Worm (Caenorhabditis elegans): ENCODE measurements around the gene fbxc-43.

The fbxc-43 gene

DNA sequence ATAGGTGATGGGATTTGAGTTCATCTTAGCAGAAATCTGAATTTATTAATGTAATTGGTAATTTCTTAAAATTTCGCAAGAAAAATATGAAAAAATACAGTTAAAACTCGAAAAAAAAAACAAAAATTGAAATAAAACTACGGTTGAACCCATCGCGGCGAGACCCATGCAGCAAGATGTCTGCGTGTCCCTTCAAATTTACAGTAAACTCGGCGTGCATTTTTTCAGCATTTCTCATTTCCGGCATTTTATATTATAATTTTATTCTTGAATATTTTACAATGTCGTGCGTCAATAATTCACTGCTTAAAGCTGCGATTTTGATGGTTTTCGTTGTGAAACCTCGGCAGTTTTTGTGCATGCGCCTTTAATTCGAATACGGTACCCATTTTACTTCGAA lies at the start of gene fbxc-43:
fbxc-43 (minus strand) TSS at position 38 of the 400 bp plus-strand sequence.
- TF ChIP-seq pha-4 (tag; optimal IDR thresholded peaks at IDR 0.05): no peak
- no peak for TF ChIP-seq egl-5 (tag; optimal IDR thresholded peaks at IDR 0.05)
- TF ChIP-seq nfya-1 (tag; optimal IDR thresholded peaks at IDR 0.05; ENCODE audit: insufficient read depth): no peak

DNA sequence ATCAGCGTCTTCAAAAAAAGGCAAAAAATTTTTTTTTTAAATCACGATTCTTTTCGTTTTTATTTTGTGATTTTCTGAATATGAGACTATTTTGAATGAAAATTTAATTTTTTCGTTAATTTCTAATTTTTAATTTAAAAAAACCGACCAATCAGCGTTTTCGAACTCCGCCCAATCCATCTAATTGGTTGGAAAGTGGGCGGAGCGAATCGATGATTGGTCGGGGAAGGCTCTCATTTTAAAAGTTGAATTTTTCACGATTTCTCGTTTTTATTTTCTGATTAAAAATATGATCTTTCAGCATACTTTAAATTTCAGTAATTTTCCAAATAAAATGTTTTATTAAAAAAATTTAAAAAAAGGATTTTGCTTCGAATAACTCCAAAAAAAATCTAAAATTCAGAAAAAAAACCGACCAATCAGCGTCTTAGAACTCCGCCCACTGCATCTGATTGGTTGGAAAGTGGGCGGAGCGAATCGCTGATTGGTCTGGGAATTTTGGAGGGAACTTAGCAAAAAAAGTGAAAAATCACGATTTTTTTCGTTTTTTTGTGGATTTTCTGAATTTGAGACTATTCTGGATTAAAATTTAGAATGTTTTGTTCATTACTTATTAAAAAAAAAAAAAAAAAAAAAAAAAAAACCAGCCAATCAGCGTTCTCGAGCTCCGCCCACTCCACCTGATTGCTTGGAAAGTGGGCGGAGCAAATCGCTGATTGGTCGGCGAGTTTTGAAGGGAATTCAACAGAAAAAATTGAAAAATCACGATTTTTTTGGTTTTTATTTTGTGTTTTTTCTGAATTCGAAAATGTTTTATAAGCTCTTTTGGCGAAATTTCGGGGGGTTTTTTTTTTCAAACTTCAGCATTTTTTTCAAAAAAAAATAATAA lies 48.8 kb upstream of the fbxc-43 start:
- no peak for TF ChIP-seq nhr-43 (tag; optimal IDR thresholded peaks at IDR 0.05; ENCODE audit: poor library complexity, severe bottlenecking)
- TF ChIP-seq nfya-1 (tag; optimal IDR thresholded peaks at IDR 0.05; ENCODE audit: insufficient read depth): peak; percentile 88

DNA sequence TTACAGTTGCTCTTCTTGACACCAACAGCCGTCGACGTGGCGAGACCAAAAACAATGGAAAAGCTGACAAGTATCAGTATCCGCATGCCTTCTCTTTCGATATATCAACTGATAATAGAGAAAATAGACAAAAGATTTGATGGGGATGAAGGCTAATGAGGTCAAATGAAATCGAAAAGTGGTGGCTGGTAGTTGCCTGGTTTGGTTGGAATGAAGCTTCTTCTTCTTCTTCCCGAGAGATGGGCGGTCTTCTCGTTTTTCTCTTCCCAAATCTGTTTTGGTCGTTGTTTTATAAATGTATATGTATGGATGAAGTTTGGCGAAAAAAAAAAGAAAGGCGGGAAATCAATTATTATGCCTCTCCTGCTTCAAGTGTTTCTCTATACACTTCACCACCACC lies 45.9 kb upstream of the fbxc-43 start, which contains the start of gene C01F1.5:
C01F1.5 (minus strand) TSS at position 103 of the 400 bp plus-strand sequence.
- TF ChIP-seq ama-1 (optimal IDR thresholded peaks at IDR 0.05) (no peak), nhr-25 (tag; optimal IDR thresholded peaks at IDR 0.05) (no peak), R02D3.7 (tag; optimal IDR thresholded peaks at IDR 0.05) (no peak), nhr-23 (tag; optimal IDR thresholded peaks at IDR 0.05) (no peak), fkh-2 (tag; optimal IDR thresholded peaks at IDR 0.05) (no peak), aly-2 (tag; optimal IDR thresholded peaks at IDR 0.05) (no peak), nhr-77 (tag; optimal IDR thresholded peaks at IDR 0.05) (no peak), nhr-237 (tag; optimal IDR thresholded peaks at IDR 0.05) (no peak), unc-62 (GFP tag; optimal IDR thresholded peaks at IDR 0.05) (no peak), pha-4 (tag; optimal IDR thresholded peaks at IDR 0.05) (no peak), mml-1 (tag; optimal IDR thresholded peaks at IDR 0.05) (no peak), fos-1 (tag; optimal IDR thresholded peaks at IDR 0.05) (no peak), ztf-4 (tag; optimal IDR thresholded peaks at IDR 0.05) (no peak), nhr-76 (tag; optimal IDR thresholded peaks at IDR 0.05) (no peak), ceh-28 (tag; optimal IDR thresholded peaks at IDR 0.05) (no peak)

DNA sequence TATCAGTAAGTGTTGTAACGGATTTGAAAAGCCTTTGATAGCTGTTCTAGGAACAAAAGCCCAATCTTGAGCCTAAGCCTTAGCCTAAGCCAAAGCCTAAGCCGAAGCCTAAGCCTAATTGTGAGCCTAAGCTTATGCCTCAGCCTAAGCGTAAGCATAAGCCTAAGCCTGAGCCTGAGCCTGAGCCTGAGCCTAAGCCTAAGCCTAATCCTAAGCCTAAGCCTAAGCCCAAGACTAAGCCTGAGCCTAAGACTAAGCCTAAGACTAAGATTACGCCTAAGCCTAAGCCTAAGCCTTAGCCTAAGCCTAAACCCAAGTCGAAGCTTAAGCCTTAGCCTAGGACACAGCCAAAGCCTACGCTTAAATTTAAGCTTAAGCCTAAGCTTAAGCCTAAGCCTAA lies 41.8 kb upstream of the fbxc-43 start:
- TF ChIP-seq pqm-1 (tag; optimal IDR thresholded peaks at IDR 0.05) (no peak), hmg-11 (tag; optimal IDR thresholded peaks at IDR 0.05) (no peak), tbx-2 (tag; optimal IDR thresholded peaks at IDR 0.05) (no peak), ceh-28 (tag; optimal IDR thresholded peaks at IDR 0.05) (no peak), ceh-82 (tag; optimal IDR thresholded peaks at IDR 0.05) (no peak), zag-1 (tag; optimal IDR thresholded peaks at IDR 0.05) (no peak), nhr-43 (tag; optimal IDR thresholded peaks at IDR 0.05; ENCODE audit: poor library complexity, severe bottlenecking) (no peak), unc-62 (GFP tag; optimal IDR thresholded peaks at IDR 0.05) (no peak), nhr-25 (tag; optimal IDR thresholded peaks at IDR 0.05) (no peak), aly-2 (tag; optimal IDR thresholded peaks at IDR 0.05) (no peak), nhr-76 (tag; optimal IDR thresholded peaks at IDR 0.05) (no peak), nhr-28 (tag; optimal IDR thresholded peaks at IDR 0.05) (no peak), mml-1 (tag; optimal IDR thresholded peaks at IDR 0.05) (no peak), unc-39 (tag; optimal IDR thresholded peaks at IDR 0.05) (no peak), nhr-11 (tag; optimal IDR thresholded peaks at IDR 0.05) (no peak), fos-1 (tag; optimal IDR thresholded peaks at IDR 0.05) (no peak), fkh-10 (GFP tag; optimal IDR thresholded peaks at IDR 0.05) (no peak)

DNA sequence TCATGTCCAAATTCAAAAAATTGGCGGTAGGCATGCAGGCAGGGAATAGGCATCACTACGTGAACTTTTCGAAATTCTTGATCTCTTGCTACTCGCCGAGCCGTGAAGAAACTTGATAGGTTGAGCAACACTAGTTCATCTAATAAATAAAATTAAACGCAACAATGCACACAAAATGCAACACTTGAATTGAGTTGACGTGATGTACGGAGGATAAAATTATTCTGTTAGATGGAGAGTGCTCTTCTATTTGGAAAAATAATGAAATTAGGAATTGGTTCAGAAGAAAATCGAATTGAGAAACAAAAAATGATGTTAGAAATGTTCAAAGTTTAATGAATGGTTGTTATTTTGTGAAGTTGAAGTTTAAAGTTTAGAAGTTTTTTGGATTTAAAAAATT lies 41.1 kb upstream of the fbxc-43 start:
- TF ChIP-seq fkh-10 (GFP tag; optimal IDR thresholded peaks at IDR 0.05) (peak; percentile 9), aly-2 (tag; optimal IDR thresholded peaks at IDR 0.05) (no peak)

DNA sequence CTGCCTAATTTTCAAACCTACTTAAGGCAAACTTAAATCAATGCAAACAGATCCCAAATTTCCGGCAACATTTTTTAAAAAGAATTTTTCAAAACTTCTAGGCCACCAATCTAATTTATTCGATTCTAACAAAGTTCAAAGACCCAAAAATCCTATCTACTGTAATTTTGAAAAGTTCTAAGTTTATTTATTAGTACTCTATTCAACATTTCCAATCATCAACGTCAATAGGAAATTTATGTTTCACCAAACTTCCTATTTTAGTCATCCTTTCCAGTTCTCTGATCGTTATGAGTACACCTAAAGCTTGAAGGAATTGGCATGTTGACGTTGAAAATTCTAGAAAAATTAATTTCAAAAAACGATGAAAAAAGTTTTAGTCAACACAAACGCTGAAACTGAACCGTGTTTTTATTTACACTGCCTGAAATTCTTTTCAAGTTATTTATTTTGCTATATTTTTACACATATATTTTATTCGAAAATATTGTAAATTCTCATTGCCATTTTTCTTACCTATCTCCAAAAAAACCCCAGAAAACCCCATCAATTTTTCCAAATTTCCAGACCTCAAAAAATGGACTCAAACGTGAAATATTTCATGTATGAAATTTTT lies 39.9 kb upstream of the fbxc-43 start, which contains the start of gene npr-42:
npr-42 (plus strand) TSS at position 566 of the 616 bp plus-strand sequence.
- TF ChIP-seq zag-1 (tag; optimal IDR thresholded peaks at IDR 0.05): no peak
- TF ChIP-seq nhr-67 (tag; optimal IDR thresholded peaks at IDR 0.05): no peak
- no peak for TF ChIP-seq mdl-1 (tag; optimal IDR thresholded peaks at IDR 0.05)
- no peak for TF ChIP-seq ceh-16 (tag; optimal IDR thresholded peaks at IDR 0.05)
- no peak for TF ChIP-seq pha-4 (tag; optimal IDR thresholded peaks at IDR 0.05)
- no peak for TF ChIP-seq ZK546.5 (tag; optimal IDR thresholded peaks at IDR 0.05)
- no peak for TF ChIP-seq ztf-11 (tag; optimal IDR thresholded peaks at IDR 0.05)
- TF ChIP-seq nhr-77 (tag; optimal IDR thresholded peaks at IDR 0.05): no peak
- TF ChIP-seq elt-2 (tag; optimal IDR thresholded peaks at IDR 0.05): no peak
- no peak for TF ChIP-seq sea-2 (GFP tag; optimal IDR thresholded peaks at IDR 0.05)
- TF ChIP-seq unc-62 (GFP tag; optimal IDR thresholded peaks at IDR 0.05): no peak
- TF ChIP-seq fkh-2 (tag; optimal IDR thresholded peaks at IDR 0.05): no peak
- TF ChIP-seq pqm-1 (tag; optimal IDR thresholded peaks at IDR 0.05): no peak
- TF ChIP-seq egl-5 (tag; optimal IDR thresholded peaks at IDR 0.05): no peak
- TF ChIP-seq elt-1 (tag; optimal IDR thresholded peaks at IDR 0.05): no peak
- no peak for TF ChIP-seq nhr-43 (tag; optimal IDR thresholded peaks at IDR 0.05; ENCODE audit: poor library complexity, severe bottlenecking)
- TF ChIP-seq ceh-28 (tag; optimal IDR thresholded peaks at IDR 0.05): no peak
- no peak for TF ChIP-seq fkh-10 (GFP tag; optimal IDR thresholded peaks at IDR 0.05)
- TF ChIP-seq mml-1 (tag; optimal IDR thresholded peaks at IDR 0.05): no peak
- no peak for TF ChIP-seq ceh-9 (tag; optimal IDR thresholded peaks at IDR 0.05)
